Fruit fly (Drosophila melanogaster) whole organism, embryonic: ENCODE results near the gene mei-P26.
A peak's percentile ranks its signal among the peaks of the same experiment; 100 is the strongest.

Experiments
- Antp ChIP-seq: fragments of 200-800 bp; sonication (Bioruptor generic); optimal IDR thresholded peaks from 3 replicates; lab custom pipeline; 2016; ENCODE audit warnings: missing biosample characterization, missing genetic modification characterization
- Bdp1 ChIP-seq: fragments of 200-800 bp; sonication (Bioruptor generic); optimal IDR thresholded peaks from 3 replicates; lab custom pipeline; 2016; ENCODE audit warnings: missing biosample characterization, missing genetic modification characterization
- CG10321 ChIP-seq: fragments of 200-800 bp; sonication (Bioruptor generic); IDR thresholded peaks from 2 replicates; pipeline ENCODE4 v1.3.6; 2022; ENCODE audit warnings: missing biosample characterization, missing genetic modification characterization
- CG11696 ChIP-seq: fragments of 200-800 bp; sonication (Bioruptor generic); IDR thresholded peaks from 2 replicates; pipeline ENCODE4 v1.3.6; 2022; ENCODE audit warnings: missing biosample characterization, missing genetic modification characterization
- CG12219 ChIP-seq: fragments of 200-800 bp; sonication (Bioruptor generic); optimal IDR thresholded peaks from 3 replicates; lab custom pipeline; 2018; ENCODE audit warnings: missing biosample characterization, mild to moderate bottlenecking, missing genetic modification characterization
- CG12299 ChIP-seq: fragments of 200-800 bp; sonication (Bioruptor generic); optimal IDR thresholded peaks from 2 replicates; lab custom pipeline; 2018; ENCODE audit warnings: missing biosample characterization, mild to moderate bottlenecking, missing genetic modification characterization
- CG15479 ChIP-seq: fragments of 200-800 bp; sonication (Bioruptor generic); optimal IDR thresholded peaks from 3 replicates; lab custom pipeline; 2019; ENCODE audit warnings: missing biosample characterization, mild to moderate bottlenecking, missing genetic modification characterization, moderate library complexity
- CG1647 ChIP-seq: fragments of 200-800 bp; sonication (Bioruptor generic); optimal IDR thresholded peaks from 3 replicates; lab custom pipeline; 2016; ENCODE audit warnings: missing biosample characterization, missing genetic modification characterization
- CG17612 ChIP-seq: fragments of 200-800 bp; sonication (Bioruptor generic); IDR thresholded peaks from 2 replicates; pipeline ENCODE4 v1.3.6; 2022; ENCODE audit warnings: missing biosample characterization, missing genetic modification characterization
- CG30403 ChIP-seq: fragments of 200-800 bp; sonication (Bioruptor generic); optimal IDR thresholded peaks from 3 replicates; lab custom pipeline; 2016; ENCODE audit warnings: missing biosample characterization, missing genetic modification characterization
- CG30431 ChIP-seq: fragments of 200-800 bp; sonication (Bioruptor generic); optimal IDR thresholded peaks from 2 replicates; lab custom pipeline; 2017; ENCODE audit warnings: missing biosample characterization, missing genetic modification characterization
- CG3065 ChIP-seq: fragments of 200-800 bp; sonication (Bioruptor generic); optimal IDR thresholded peaks from 2 replicates; lab custom pipeline; 2016; ENCODE audit warnings: missing biosample characterization, missing genetic modification characterization
- CG32772 ChIP-seq: fragments of 200-800 bp; sonication (Bioruptor generic); IDR thresholded peaks from 2 replicates; pipeline ENCODE4 v1.3.6; 2022; ENCODE audit warnings: missing biosample characterization, missing genetic modification characterization
- CG3995 ChIP-seq: fragments of 200-800 bp; sonication (Bioruptor generic); optimal IDR thresholded peaks from 3 replicates; lab custom pipeline; 2016; ENCODE audit warnings: missing biosample characterization, missing genetic modification characterization
- CG4404 ChIP-seq: fragments of 200-800 bp; sonication (Bioruptor generic); IDR thresholded peaks from 2 replicates; pipeline ENCODE4 v1.3.6; 2022; ENCODE audit warnings: missing biosample characterization, missing genetic modification characterization
- CG8388 ChIP-seq: fragments of 200-800 bp; sonication (Bioruptor generic); optimal IDR thresholded peaks from 2 replicates; lab custom pipeline; 2019; ENCODE audit warnings: missing biosample characterization, mild to moderate bottlenecking, missing genetic modification characterization, moderate library complexity
- Chrac-16 ChIP-seq: fragments of 200-800 bp; sonication (Bioruptor generic); optimal IDR thresholded peaks from 3 replicates; lab custom pipeline; 2016; ENCODE audit warnings: missing biosample characterization, missing genetic modification characterization
- CrebB ChIP-seq: fragments of 200-800 bp; sonication (Bioruptor generic); optimal IDR thresholded peaks from 3 replicates; lab custom pipeline; 2018; ENCODE audit warnings: missing biosample characterization, mild to moderate bottlenecking, missing genetic modification characterization
- Dp ChIP-seq: fragments of 200-800 bp; sonication (Bioruptor generic); optimal IDR thresholded peaks from 2 replicates; lab custom pipeline; 2018; ENCODE audit warnings: missing biosample characterization, mild to moderate bottlenecking, missing genetic modification characterization, moderate library complexity
- E2f2 ChIP-seq: fragments of 200-800 bp; sonication (Bioruptor generic); IDR thresholded peaks from 2 replicates; pipeline ENCODE4 v1.3.6; 2022; ENCODE audit warnings: missing biosample characterization, missing genetic modification characterization
- HLH54F ChIP-seq: fragments of 200-800 bp; sonication (Bioruptor generic); optimal IDR thresholded peaks from 3 replicates; lab custom pipeline; 2016; ENCODE audit warnings: missing biosample characterization, missing genetic modification characterization
- Mrtf ChIP-seq: fragments of 200-800 bp; sonication (Bioruptor generic); IDR thresholded peaks from 3 replicates; pipeline ENCODE4 v1.3.6; 2022; ENCODE audit warnings: missing biosample characterization, missing genetic modification characterization
- Oaz ChIP-seq: fragments of 200-800 bp; sonication (Bioruptor generic); IDR thresholded peaks from 2 replicates; pipeline ENCODE4 v1.3.6; 2022; ENCODE audit warnings: missing biosample characterization, missing genetic modification characterization
- ap ChIP-seq: fragments of 200-800 bp; sonication (Bioruptor generic); IDR thresholded peaks from 2 replicates; pipeline ENCODE4 v1.3.6; 2022; ENCODE audit warnings: missing biosample characterization, missing genetic modification characterization
- ato ChIP-seq: fragments of 200-800 bp; sonication (Bioruptor generic); IDR thresholded peaks from 2 replicates; pipeline ENCODE4 v1.3.6; 2022; ENCODE audit warnings: missing biosample characterization, missing genetic modification characterization; ENCODE audit not compliant: partially characterized antibody
- da ChIP-seq: fragments of 200-800 bp; sonication (Bioruptor generic); optimal IDR thresholded peaks from 2 replicates; lab custom pipeline; 2016; ENCODE audit warnings: missing biosample characterization, missing genetic modification characterization
- disco-r ChIP-seq: fragments of 200-800 bp; sonication (Bioruptor generic); optimal IDR thresholded peaks from 2 replicates; lab custom pipeline; 2016; ENCODE audit warnings: missing biosample characterization, missing genetic modification characterization
- dmrt99B ChIP-seq: fragments of 200-800 bp; sonication (Bioruptor generic); optimal IDR thresholded peaks from 2 replicates; lab custom pipeline; 2018; ENCODE audit warnings: missing biosample characterization, mild to moderate bottlenecking, missing genetic modification characterization, moderate library complexity
- fd3F ChIP-seq: fragments of 200-800 bp; sonication (Bioruptor generic); optimal IDR thresholded peaks from 2 replicates; lab custom pipeline; 2018; ENCODE audit warnings: missing biosample characterization, mild to moderate bottlenecking, missing genetic modification characterization, moderate library complexity
- gce ChIP-seq: fragments of 200-800 bp; sonication (Bioruptor generic); IDR thresholded peaks from 3 replicates; pipeline ENCODE4 v1.3.6; 2022; ENCODE audit warnings: missing biosample characterization, missing genetic modification characterization
- ham ChIP-seq: fragments of 200-800 bp; sonication (Bioruptor generic); IDR thresholded peaks from 2 replicates; pipeline ENCODE4 v1.3.6; 2022; ENCODE audit warnings: missing biosample characterization, missing genetic modification characterization
- hb ChIP-seq: fragments of 200-800 bp; sonication (Bioruptor generic); IDR thresholded peaks from 3 replicates; pipeline ENCODE4 v1.3.6; 2022; ENCODE audit warnings: missing biosample characterization, missing genetic modification characterization; ENCODE audit not compliant: partially characterized antibody
- inv ChIP-seq: fragments of 200-800 bp; sonication (Bioruptor generic); IDR thresholded peaks from 2 replicates; pipeline ENCODE4 v1.3.6; 2022; ENCODE audit warnings: missing biosample characterization, missing genetic modification characterization; ENCODE audit not compliant: partially characterized antibody
- jing ChIP-seq: fragments of 200-800 bp; sonication (Bioruptor generic); optimal IDR thresholded peaks from 2 replicates; lab custom pipeline; 2018; ENCODE audit warnings: missing biosample characterization, mild to moderate bottlenecking, missing genetic modification characterization
- kni ChIP-seq: fragments of 200-800 bp; sonication (Bioruptor generic); optimal IDR thresholded peaks from 3 replicates; lab custom pipeline; 2017; ENCODE audit warnings: mild to moderate bottlenecking, missing biosample characterization, missing genetic modification reagents, missing genetic modification characterization
- lbe ChIP-seq: fragments of 200-800 bp; sonication (Bioruptor generic); optimal IDR thresholded peaks from 2 replicates; lab custom pipeline; 2016; ENCODE audit warnings: missing biosample characterization, mild to moderate bottlenecking, missing genetic modification characterization
- luna ChIP-seq: fragments of 200-800 bp; sonication (Bioruptor generic); optimal IDR thresholded peaks from 2 replicates; lab custom pipeline; 2016; ENCODE audit warnings: missing biosample characterization, missing genetic modification characterization
- maf-S ChIP-seq: fragments of 200-800 bp; sonication (Bioruptor generic); optimal IDR thresholded peaks from 2 replicates; lab custom pipeline; 2016; ENCODE audit warnings: missing biosample characterization, missing genetic modification characterization
- mam ChIP-seq: fragments of 200-800 bp; sonication (Bioruptor generic); optimal IDR thresholded peaks from 3 replicates; lab custom pipeline; 2016; ENCODE audit warnings: missing biosample characterization, missing genetic modification characterization
- mirr ChIP-seq: fragments of 200-800 bp; sonication (Bioruptor generic); optimal IDR thresholded peaks from 3 replicates; lab custom pipeline; 2018; ENCODE audit warnings: missing biosample characterization, mild to moderate bottlenecking, missing genetic modification characterization
- oc ChIP-seq: fragments of 200-800 bp; sonication (Bioruptor generic); optimal IDR thresholded peaks from 2 replicates; lab custom pipeline; 2018; ENCODE audit warnings: missing biosample characterization, mild to moderate bottlenecking, missing genetic modification characterization, moderate library complexity
- pho ChIP-seq: fragments of 200-800 bp; sonication (Bioruptor generic); optimal IDR thresholded peaks from 2 replicates; lab custom pipeline; 2016; ENCODE audit warnings: missing biosample characterization, missing genetic modification characterization
- phol ChIP-seq: fragments of 200-800 bp; sonication (Bioruptor generic); optimal IDR thresholded peaks from 3 replicates; lab custom pipeline; 2018; ENCODE audit warnings: missing biosample characterization, mild to moderate bottlenecking, missing genetic modification characterization, moderate library complexity
- sens-2 ChIP-seq: fragments of 200-800 bp; sonication (Bioruptor generic); IDR thresholded peaks from 2 replicates; pipeline ENCODE4 v1.3.6; 2022; ENCODE audit warnings: missing biosample characterization, missing genetic modification characterization
- seq ChIP-seq: fragments of 200-800 bp; sonication (Bioruptor generic); IDR thresholded peaks from 2 replicates; pipeline ENCODE4 v1.3.6; 2022; ENCODE audit warnings: missing biosample characterization, missing genetic modification characterization
- sima ChIP-seq: fragments of 200-800 bp; sonication (Bioruptor generic); optimal IDR thresholded peaks from 2 replicates; lab custom pipeline; 2016; ENCODE audit warnings: missing biosample characterization, missing genetic modification characterization
- so ChIP-seq: fragments of 200-800 bp; sonication (Bioruptor generic); IDR thresholded peaks from 3 replicates; pipeline ENCODE4 v1.3.6; 2022; ENCODE audit warnings: missing biosample characterization, missing genetic modification characterization
- sqz ChIP-seq: fragments of 200-800 bp; sonication (Bioruptor generic); optimal IDR thresholded peaks from 3 replicates; lab custom pipeline; 2018; ENCODE audit warnings: missing biosample characterization, mild to moderate bottlenecking, missing genetic modification characterization
- twi ChIP-seq: fragments of 200-800 bp; optimal IDR thresholded peaks from 2 replicates; lab custom pipeline; 2019; ENCODE audit warnings: missing biosample characterization, mild to moderate bottlenecking, missing genetic modification characterization, moderate library complexity
- vnd ChIP-seq: fragments of 200-800 bp; sonication (Bioruptor generic); IDR thresholded peaks from 3 replicates; pipeline ENCODE4 v1.3.6; 2022; ENCODE audit warnings: missing biosample characterization, missing genetic modification characterization; ENCODE audit not compliant: partially characterized antibody
- zfh2 ChIP-seq: fragments of 200-800 bp; sonication (Bioruptor generic); optimal IDR thresholded peaks from 2 replicates; lab custom pipeline; 2016; ENCODE audit warnings: missing biosample characterization, missing genetic modification characterization

Gene mei-P26

dm6 chrX:9141219-9141618 is 21.8 kb upstream of the mei-P26 start (continued):
- peak; percentile 20 for TF ChIP-seq CG3065 (GFP tag; lab: Kevin White, UChicago)
- peak; percentile 33 for TF ChIP-seq mirr (GFP tag; lab: Kevin White, UChicago)
- TF ChIP-seq pho (GFP tag; lab: Kevin White, UChicago), result peak; percentile 38
- TF ChIP-seq Bdp1 (GFP tag; lab: Kevin White, UChicago), result peak; percentile 22
- peak; percentile 37 for TF ChIP-seq maf-S
- peak; percentile 13 for TF ChIP-seq CrebB (tag; lab: Kevin White, UChicago)
- no peak for TF ChIP-seq CG10321 (GFP tag; lab: Robert Waterston, UW)
- TF ChIP-seq twi (tag; lab: Kevin White, UChicago), result peak; percentile 24
- TF ChIP-seq ap (GFP tag; lab: Robert Waterston, UW), result peak; percentile 74
- peak; percentile 55; the same call in 1 of the 2 replicates for TF ChIP-seq ham (GFP tag; lab: Robert Waterston, UW)
- peak; percentile 57; the same call in 1 of the 2 replicates for TF ChIP-seq CG17612
- peak; percentile 61; the same call in 1 of the 2 replicates for TF ChIP-seq sens-2 (GFP tag; lab: Robert Waterston, UW)
- peak; percentile 7 for TF ChIP-seq sqz (GFP tag; lab: Kevin White, UChicago)
- TF ChIP-seq disco-r, result no peak
- TF ChIP-seq CG3995 (GFP tag; lab: Kevin White, UChicago), result no peak
- no peak for TF ChIP-seq inv (GFP tag; lab: Robert Waterston, UW)
- peak; percentile 53 for TF ChIP-seq CG12299 (tag; lab: Kevin White, UChicago)
- peak; percentile 72 for TF ChIP-seq mam (GFP tag; lab: Kevin White, UChicago)
- TF ChIP-seq CG12219 (GFP tag; lab: Kevin White, UChicago), result peak; percentile 78
- peak; percentile 25 for TF ChIP-seq CG15479
- TF ChIP-seq CG8388 (GFP tag; lab: Kevin White, UChicago), result peak; percentile 48
- TF ChIP-seq luna, result no peak
- TF ChIP-seq sima, result no peak
- TF ChIP-seq HLH54F (GFP tag; lab: Kevin White, UChicago), result peak; percentile 51
- TF ChIP-seq oc, result peak; percentile 61
- peak; percentile 42 for TF ChIP-seq E2f2 (GFP tag; lab: Robert Waterston, UW)
- peak; percentile 64; the same call in 2 of the 3 replicates for TF ChIP-seq gce (GFP tag; lab: Robert Waterston, UW)
- TF ChIP-seq CG4404 (GFP tag; lab: Robert Waterston, UW), result peak; percentile 85
- peak; percentile 57 for TF ChIP-seq CG30403 (GFP tag; lab: Kevin White, UChicago)
- TF ChIP-seq dmrt99B (tag; lab: Kevin White, UChicago), result no peak
- 0 out of 3 replicates have a peak, but pooled peaks have one; percentile 24 for TF ChIP-seq hb
- peak; percentile 58 for TF ChIP-seq da (GFP tag; lab: Kevin White, UChicago)
- TF ChIP-seq zfh2 (GFP tag; lab: Kevin White, UChicago), result peak; percentile 13
- no peak for TF ChIP-seq CG1647
- TF ChIP-seq Antp, result peak; percentile 86
- no peak for TF ChIP-seq ato (GFP tag; lab: Robert Waterston, UW)
- TF ChIP-seq Chrac-16, result peak; percentile 63
- TF ChIP-seq CG30431, result peak; percentile 72
- TF ChIP-seq seq (GFP tag; lab: Robert Waterston, UW), result peak; percentile 60; the same call in 1 of the 2 replicates
- peak; percentile 78 for TF ChIP-seq CG32772 (GFP tag; lab: Robert Waterston, UW)
- TF ChIP-seq so (GFP tag; lab: Robert Waterston, UW), result peak; percentile 55; the same call in 1 of the 3 replicates
- peak; percentile 38; the same call in 1 of the 2 replicates for TF ChIP-seq CG11696 (GFP tag; lab: Robert Waterston, UW)
- TF ChIP-seq Mrtf, result peak; percentile 85
- TF ChIP-seq Dp (GFP tag; lab: Kevin White, UChicago), result no peak
- TF ChIP-seq phol (tag; lab: Kevin White, UChicago), result peak; percentile 72
- peak; percentile 43 for TF ChIP-seq jing (GFP tag; lab: Kevin White, UChicago)
- peak; percentile 34 for TF ChIP-seq kni (GFP tag; lab: Kevin White, UChicago)
- TF ChIP-seq lbe (GFP tag; lab: Kevin White, UChicago), result no peak
- peak; percentile 28 for TF ChIP-seq fd3F
- peak; percentile 75 for TF ChIP-seq Oaz (GFP tag; lab: Robert Waterston, UW)
- TF ChIP-seq vnd, result no peak
